Worm (Caenorhabditis elegans): Measurements from ENCODE around the gene taf-6.2.
A peak's percentile ranks its signal among the peaks of the same experiment; 100 is the strongest.

taf-6.2 gene

ce11 chrIV:3667796-3668195 lies 26.7 kb downstream of the taf-6.2 start:
- TF ChIP-seq ces-1 (GFP tag; optimal IDR thresholded peaks at IDR 0.05) (peak; percentile 86), flh-1 (GFP tag; optimal IDR thresholded peaks at IDR 0.05) (no peak)

- TF ChIP-seq unc-62 (GFP tag; optimal IDR thresholded peaks at IDR 0.05) (no peak), nhr-28 (tag; optimal IDR thresholded peaks at IDR 0.05) (no peak), blmp-1 (tag; optimal IDR thresholded peaks at IDR 0.05) (no peak), ztf-11 (tag; optimal IDR thresholded peaks at IDR 0.05) (no peak), snpc-4 (tag; optimal IDR thresholded peaks at IDR 0.05) (no peak), ceh-39 (tag; optimal IDR thresholded peaks at IDR 0.05) (no peak), ceh-83 (GFP tag; optimal IDR thresholded peaks at IDR 0.05) (no peak), ces-1 (GFP tag; optimal IDR thresholded peaks at IDR 0.05) (no peak), elt-1 (tag; optimal IDR thresholded peaks at IDR 0.05; ENCODE audit: borderline replicate concordance, insufficient read depth) (no peak), pha-4 (tag; optimal IDR thresholded peaks at IDR 0.05) (no peak), elt-3 (tag; optimal IDR thresholded peaks at IDR 0.05) (no peak), mab-5 (tag; optimal IDR thresholded peaks at IDR 0.05) (no peak), lin-13 (tag; optimal IDR thresholded peaks at IDR 0.05) (no peak), nhr-237 (tag; optimal IDR thresholded peaks at IDR 0.05) (no peak), sem-2 (GFP tag; optimal IDR thresholded peaks at IDR 0.05) (no peak)
These were observed 28.0 kb downstream of the taf-6.2 start for ce11 chrIV:3666543-3666942.

- TF ChIP-seq cnd-1 (tag; optimal IDR thresholded peaks at IDR 0.05) (peak; percentile 26), flh-1 (GFP tag; optimal IDR thresholded peaks at IDR 0.05) (no peak), unc-120 (tag; optimal IDR thresholded peaks at IDR 0.05; ENCODE audit: poor library complexity, severe bottlenecking) (no peak), sptf-1 (tag; optimal IDR thresholded peaks at IDR 0.05) (no peak), tbx-8 (GFP tag; optimal IDR thresholded peaks at IDR 0.05) (no peak)
These were observed 29.4 kb downstream of the taf-6.2 start for ce11 chrIV:3665089-3665488.

- TF ChIP-seq mep-1 (tag; optimal IDR thresholded peaks at IDR 0.05) (no peak), flh-1 (GFP tag; optimal IDR thresholded peaks at IDR 0.05) (no peak), unc-62 (GFP tag; optimal IDR thresholded peaks at IDR 0.05) (no peak), nhr-28 (tag; optimal IDR thresholded peaks at IDR 0.05) (no peak), cnd-1 (tag; optimal IDR thresholded peaks at IDR 0.05) (no peak), nhr-237 (tag; optimal IDR thresholded peaks at IDR 0.05) (no peak), pha-4 (tag; optimal IDR thresholded peaks at IDR 0.05) (no peak), zip-8 (tag; optimal IDR thresholded peaks at IDR 0.05) (no peak), mls-2 (tag; optimal IDR thresholded peaks at IDR 0.05) (no peak), tbx-8 (GFP tag; optimal IDR thresholded peaks at IDR 0.05) (no peak), ceh-39 (tag; optimal IDR thresholded peaks at IDR 0.05) (no peak), ham-2 (GFP tag; optimal IDR thresholded peaks at IDR 0.05) (no peak), ztf-11 (tag; optimal IDR thresholded peaks at IDR 0.05) (no peak), snpc-4 (tag; optimal IDR thresholded peaks at IDR 0.05) (no peak), ces-1 (GFP tag; optimal IDR thresholded peaks at IDR 0.05) (no peak), nhr-12 (tag; optimal IDR thresholded peaks at IDR 0.05) (no peak), bed-3 (GFP tag; optimal IDR thresholded peaks at IDR 0.05) (no peak), blmp-1 (tag; optimal IDR thresholded peaks at IDR 0.05) (no peak)
These were observed 31.7 kb downstream of the taf-6.2 start for ce11 chrIV:3662863-3663262.

ce11 chrIV:3661117-3661634 lies 33.4 kb downstream of the taf-6.2 start:
- TF ChIP-seq zip-8 (tag; optimal IDR thresholded peaks at IDR 0.05) (peak; percentile 94), lin-32 (GFP tag; optimal IDR thresholded peaks at IDR 0.05) (no peak), unc-62 (GFP tag; optimal IDR thresholded peaks at IDR 0.05) (no peak)

- TF ChIP-seq cnd-1 (tag; optimal IDR thresholded peaks at IDR 0.05) (no peak), nhr-28 (tag; optimal IDR thresholded peaks at IDR 0.05) (no peak), ceh-39 (tag; optimal IDR thresholded peaks at IDR 0.05) (no peak), bed-3 (GFP tag; optimal IDR thresholded peaks at IDR 0.05) (no peak), ham-2 (GFP tag; optimal IDR thresholded peaks at IDR 0.05) (no peak), sem-2 (GFP tag; optimal IDR thresholded peaks at IDR 0.05) (no peak)
These were observed 34.6 kb downstream of the taf-6.2 start for ce11 chrIV:3659951-3660350.

- TF ChIP-seq unc-120 (tag; optimal IDR thresholded peaks at IDR 0.05; ENCODE audit: poor library complexity, severe bottlenecking) (no peak), elt-1 (tag; optimal IDR thresholded peaks at IDR 0.05; ENCODE audit: borderline replicate concordance, insufficient read depth) (no peak), unc-62 (GFP tag; optimal IDR thresholded peaks at IDR 0.05) (peak; percentile 45), flh-1 (GFP tag; optimal IDR thresholded peaks at IDR 0.05) (no peak), hlh-1 (tag; optimal IDR thresholded peaks at IDR 0.05) (peak; percentile 73), blmp-1 (tag; optimal IDR thresholded peaks at IDR 0.05) (no peak), ztf-11 (tag; optimal IDR thresholded peaks at IDR 0.05) (no peak), lin-32 (GFP tag; optimal IDR thresholded peaks at IDR 0.05) (no peak), tbx-8 (GFP tag; optimal IDR thresholded peaks at IDR 0.05) (no peak), nhr-2 (tag; optimal IDR thresholded peaks at IDR 0.05) (no peak), mab-5 (tag; optimal IDR thresholded peaks at IDR 0.05) (no peak), ceh-83 (GFP tag; optimal IDR thresholded peaks at IDR 0.05) (no peak)
These were observed 38.6 kb downstream of the taf-6.2 start for ce11 chrIV:3655896-3656295.
